Worm (Caenorhabditis elegans): ENCODE results near the gene T01G5.7.

T01G5.7 gene

DNA sequence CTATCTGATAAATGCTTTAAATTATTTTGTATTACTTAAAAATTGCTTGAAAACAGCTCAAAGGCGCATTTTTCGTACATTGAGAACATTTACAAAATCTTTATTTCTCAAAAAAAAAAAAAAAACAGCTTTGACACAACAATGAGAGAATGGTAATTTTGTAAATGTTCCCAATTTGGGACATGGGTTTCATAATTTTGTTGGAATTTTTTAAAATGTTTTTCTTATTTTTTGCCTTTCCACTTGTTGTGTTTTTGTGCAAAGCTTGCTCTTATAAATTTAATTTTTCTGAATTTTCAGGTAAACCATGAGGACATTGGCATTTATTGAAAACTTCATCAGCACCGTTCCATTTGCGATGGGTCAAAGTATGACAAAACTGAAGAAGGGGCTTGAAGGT, at the start of gene T01G5.7:
Gene T01G5.7 (plus strand): TSS at position 301 of the 400 bp plus-strand sequence.
- TF ChIP-seq flt-1 (GFP tag; IDR thresholded peaks at IDR 0.05) (no peak), med-1 (GFP tag; optimal IDR thresholded peaks at IDR 0.05; ENCODE audit: insufficient read depth) (no peak), klf-2 (GFP tag; conservative IDR thresholded peaks at IDR 0.05) (no peak), tab-1 (GFP tag; IDR thresholded peaks at IDR 0.05) (no peak)

DNA sequence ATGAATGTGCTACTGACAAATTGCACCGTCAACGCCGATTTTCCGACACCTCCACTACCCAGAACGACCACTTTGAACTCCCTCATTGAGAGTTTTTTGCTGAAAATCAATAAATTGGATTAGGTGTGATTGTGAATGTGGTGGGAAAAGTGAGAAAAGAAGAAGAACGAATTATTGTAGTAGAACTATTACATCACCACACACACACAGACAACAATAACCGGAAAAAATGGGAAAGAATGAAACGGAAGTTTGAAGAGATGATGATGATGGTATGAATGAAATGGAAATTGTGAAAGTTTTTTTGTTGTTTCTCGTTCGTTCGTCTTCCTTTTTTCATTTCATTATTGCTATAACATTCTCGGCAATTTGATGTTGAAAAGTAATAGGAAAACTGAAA, 47.8 kb upstream of the T01G5.7 start, which contains the start of gene rap-2:
Gene rap-2 (minus strand): TSS at position 101 of the 400 bp plus-strand sequence.
- TF ChIP-seq tab-1 (GFP tag; IDR thresholded peaks at IDR 0.05) (no peak), med-1 (GFP tag; optimal IDR thresholded peaks at IDR 0.05; ENCODE audit: insufficient read depth) (no peak), ztf-23 (GFP tag; IDR thresholded peaks at IDR 0.05) (no peak), ref-1 (GFP tag; conservative IDR thresholded peaks at IDR 0.05) (no peak), ztf-29 (GFP tag; IDR thresholded peaks at IDR 0.05) (no peak), flt-1 (GFP tag; IDR thresholded peaks at IDR 0.05) (no peak), klf-2 (GFP tag; conservative IDR thresholded peaks at IDR 0.05) (no peak), cog-1 (tag; optimal IDR thresholded peaks at IDR 0.05) (no peak)

DNA sequence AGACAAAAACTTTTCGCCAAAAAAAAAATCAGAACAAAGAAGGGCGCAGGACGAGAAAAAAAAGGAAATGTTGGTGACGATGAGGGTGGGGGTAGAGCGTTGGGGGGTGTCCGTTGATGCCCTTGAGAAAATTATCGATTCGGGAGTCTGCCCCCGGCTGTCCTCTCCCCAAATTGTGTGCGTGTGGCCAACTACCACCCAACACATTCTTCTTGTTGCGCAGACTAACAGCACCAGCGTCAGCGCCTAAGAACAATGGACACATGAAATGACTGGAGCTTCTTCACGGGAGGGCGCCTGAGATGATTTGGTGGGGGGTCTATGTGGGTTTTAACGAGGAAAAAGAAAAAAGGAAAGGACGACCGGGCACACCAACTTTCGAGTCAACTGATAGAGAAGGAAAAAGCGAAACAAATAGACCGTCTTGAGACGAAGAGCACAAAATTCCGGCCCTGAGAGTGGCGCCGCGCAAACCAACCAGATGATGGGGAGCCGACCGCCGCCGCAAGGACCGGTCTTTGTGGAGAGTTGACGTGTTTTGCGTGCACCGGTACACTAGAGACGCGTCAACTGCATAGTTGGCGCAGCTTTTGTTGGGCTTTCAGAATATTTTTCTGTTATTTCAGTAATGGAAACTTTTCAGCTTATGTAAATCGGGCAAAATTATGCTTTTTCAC, 46.6 kb upstream of the T01G5.7 start, which contains the start of gene C25D7.9:
Gene C25D7.9 (plus strand): TSS at position 68 of the 677 bp plus-strand sequence.
- TF ChIP-seq T22C8.4 (GFP tag; IDR thresholded peaks at IDR 0.05): peak; percentile 82
- TF ChIP-seq tab-1 (GFP tag; IDR thresholded peaks at IDR 0.05): no peak
- TF ChIP-seq ref-1 (GFP tag; conservative IDR thresholded peaks at IDR 0.05): no peak
- TF ChIP-seq ztf-23 (GFP tag; IDR thresholded peaks at IDR 0.05): no peak

DNA sequence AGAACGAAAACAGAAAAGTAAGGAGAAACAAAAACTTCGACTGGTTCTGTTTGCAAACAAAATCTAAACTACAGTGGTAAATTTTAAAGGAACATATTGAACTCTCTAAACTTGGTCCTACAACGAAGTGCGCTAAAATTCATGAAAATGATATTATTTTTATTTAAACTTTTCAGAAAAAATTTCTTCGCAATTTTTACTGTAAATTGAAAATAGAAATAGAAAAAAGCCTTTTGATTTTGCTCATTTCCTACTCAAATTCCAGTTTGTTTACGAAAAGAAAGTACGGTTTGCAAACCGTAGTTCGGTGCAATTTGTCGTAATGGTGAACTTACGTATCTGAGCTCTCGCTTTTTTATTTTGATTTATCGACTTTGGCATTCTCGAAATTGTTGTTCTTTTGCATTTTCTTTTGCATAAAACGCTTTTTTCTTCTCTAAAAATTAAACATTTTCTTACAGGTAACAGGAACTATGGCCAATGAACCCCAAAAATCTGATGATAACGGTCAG, 45.9 kb upstream of the T01G5.7 start, which contains the start of gene otub-1:
Gene otub-1 (plus strand): TSS at position 462 of the 512 bp plus-strand sequence.
- TF ChIP-seq klf-2 (GFP tag; conservative IDR thresholded peaks at IDR 0.05) (no peak), tab-1 (GFP tag; IDR thresholded peaks at IDR 0.05) (no peak), med-1 (GFP tag; optimal IDR thresholded peaks at IDR 0.05; ENCODE audit: insufficient read depth) (no peak), ref-1 (GFP tag; conservative IDR thresholded peaks at IDR 0.05) (no peak), cog-1 (tag; optimal IDR thresholded peaks at IDR 0.05) (no peak), flt-1 (GFP tag; IDR thresholded peaks at IDR 0.05) (no peak), T22C8.4 (GFP tag; IDR thresholded peaks at IDR 0.05) (no peak), ztf-23 (GFP tag; IDR thresholded peaks at IDR 0.05) (no peak), ztf-29 (GFP tag; IDR thresholded peaks at IDR 0.05) (no peak)

DNA sequence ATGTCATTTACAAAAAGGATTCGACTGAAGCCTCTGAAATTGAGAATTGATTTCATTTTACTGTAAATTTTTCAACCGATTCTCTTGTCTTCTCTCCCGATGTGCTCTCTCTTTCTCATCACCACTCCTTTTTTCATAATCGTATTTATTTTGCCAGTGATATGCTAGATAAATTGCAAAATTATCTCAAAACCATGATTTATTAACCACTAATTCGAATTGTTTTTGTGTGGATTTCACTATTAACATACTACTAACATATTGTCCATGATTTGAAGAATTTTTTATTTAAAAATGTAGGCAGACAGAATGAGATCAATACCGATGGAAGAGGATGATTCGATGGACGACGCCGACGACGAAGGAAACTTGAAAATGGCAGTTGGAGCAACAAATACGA, 44.6 kb upstream of the T01G5.7 start, which contains the start of gene C25D7.10:
Gene C25D7.10 (plus strand): TSS at position 301 of the 400 bp plus-strand sequence.
- no peak for TF ChIP-seq T22C8.4 (GFP tag; IDR thresholded peaks at IDR 0.05)
- TF ChIP-seq klf-2 (GFP tag; conservative IDR thresholded peaks at IDR 0.05): no peak
- TF ChIP-seq flt-1 (GFP tag; IDR thresholded peaks at IDR 0.05): no peak
- no peak for TF ChIP-seq ref-1 (GFP tag; conservative IDR thresholded peaks at IDR 0.05)
- no peak for TF ChIP-seq ztf-29 (GFP tag; IDR thresholded peaks at IDR 0.05)

DNA sequence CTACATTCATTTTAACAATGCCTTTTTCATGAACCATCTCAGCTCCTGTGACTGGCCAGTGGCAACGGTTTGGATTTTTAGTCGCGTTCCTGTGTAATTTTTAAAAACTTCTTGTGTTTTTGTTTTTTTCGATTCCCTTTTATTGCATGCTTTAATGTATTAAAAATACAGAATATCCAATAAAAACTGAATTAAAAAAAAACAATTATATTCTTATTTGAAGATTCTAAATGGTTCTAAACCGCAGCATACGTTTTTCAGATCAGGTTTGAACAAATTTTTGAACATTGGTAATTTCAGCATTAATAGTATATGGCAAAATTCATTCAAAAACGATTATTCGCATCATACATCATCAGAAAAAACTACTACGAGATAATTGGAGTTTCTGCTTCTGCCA, 43.4 kb upstream of the T01G5.7 start, which contains the start of gene dnj-3:
Gene dnj-3 (plus strand): TSS at position 301 of the 400 bp plus-strand sequence.
- TF ChIP-seq cog-1 (tag; optimal IDR thresholded peaks at IDR 0.05) (no peak), klf-2 (GFP tag; conservative IDR thresholded peaks at IDR 0.05) (no peak), ztf-29 (GFP tag; IDR thresholded peaks at IDR 0.05) (no peak), T22C8.4 (GFP tag; IDR thresholded peaks at IDR 0.05) (no peak), ztf-23 (GFP tag; IDR thresholded peaks at IDR 0.05) (no peak), flt-1 (GFP tag; IDR thresholded peaks at IDR 0.05) (no peak), tab-1 (GFP tag; IDR thresholded peaks at IDR 0.05) (no peak), ref-1 (GFP tag; conservative IDR thresholded peaks at IDR 0.05) (no peak), med-1 (GFP tag; optimal IDR thresholded peaks at IDR 0.05; ENCODE audit: insufficient read depth) (no peak)

DNA sequence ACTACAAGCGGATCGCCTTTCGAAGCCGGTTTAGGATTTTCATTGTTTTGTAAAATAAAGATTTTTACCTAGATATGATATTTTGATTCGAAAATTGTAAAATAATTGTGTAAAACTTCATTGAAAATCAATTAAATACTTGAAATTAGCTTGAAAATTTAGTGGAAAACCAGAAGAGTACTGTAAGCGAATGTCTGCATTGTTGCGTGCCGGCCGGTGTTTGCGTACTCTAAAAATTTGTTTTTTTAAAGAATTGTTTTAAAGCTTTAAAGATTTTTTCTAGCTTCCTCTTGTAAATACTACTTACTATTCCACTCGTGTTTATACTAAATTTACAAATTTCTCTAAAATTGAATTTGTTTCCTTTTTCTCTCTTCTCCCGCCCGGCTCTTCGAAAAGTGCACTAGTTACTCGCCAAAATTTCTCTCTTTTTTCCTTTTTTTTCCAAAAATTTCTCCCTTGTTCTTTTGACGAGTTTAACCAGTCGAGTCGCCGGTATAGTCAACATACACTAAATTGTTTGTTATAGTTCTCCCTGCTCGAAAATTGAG, 42.2 kb upstream of the T01G5.7 start:
- TF ChIP-seq tab-1 (GFP tag; IDR thresholded peaks at IDR 0.05): no peak
- no peak for TF ChIP-seq ref-1 (GFP tag; conservative IDR thresholded peaks at IDR 0.05)
- TF ChIP-seq klf-2 (GFP tag; conservative IDR thresholded peaks at IDR 0.05): no peak
- no peak for TF ChIP-seq ztf-23 (GFP tag; IDR thresholded peaks at IDR 0.05)
- no peak for TF ChIP-seq cog-1 (tag; optimal IDR thresholded peaks at IDR 0.05)

DNA sequence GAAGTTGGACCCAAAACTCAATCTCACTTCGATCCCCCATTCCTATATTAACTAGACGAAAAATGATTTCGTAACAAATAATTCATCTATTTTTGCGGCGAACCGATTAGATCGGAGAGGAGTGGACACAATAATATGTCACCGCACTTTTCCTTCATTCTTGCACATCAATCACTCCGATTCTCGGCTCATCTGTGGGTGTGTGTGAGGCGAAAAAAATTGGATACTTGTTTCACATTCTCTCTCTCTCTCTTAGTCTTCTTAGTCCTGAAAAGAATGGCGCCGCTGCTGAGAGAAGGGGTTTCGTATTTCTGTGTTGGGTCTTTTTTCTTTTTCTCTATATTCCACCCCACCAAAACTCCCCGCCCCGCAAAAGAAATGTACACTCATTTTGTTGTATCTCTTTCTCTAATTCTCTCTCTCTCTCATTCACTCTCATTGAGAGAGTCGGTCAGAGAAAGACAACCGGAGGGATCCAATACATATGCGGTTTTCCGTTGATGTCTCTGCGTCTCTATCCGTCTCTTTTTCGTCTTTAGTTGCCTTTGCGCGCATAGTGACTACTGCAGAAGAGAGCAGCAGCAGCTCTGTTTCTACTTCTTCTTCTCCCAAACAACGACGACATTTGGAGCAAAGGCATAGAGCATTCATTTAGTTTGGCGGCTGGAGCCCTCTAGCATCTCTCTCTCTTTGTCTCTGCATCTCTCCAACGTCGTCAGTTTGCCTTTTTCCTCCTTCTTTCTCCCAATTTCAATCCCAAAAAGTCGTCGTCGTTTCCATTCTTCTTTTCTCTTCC, 40.5 kb upstream of the T01G5.7 start, which contains the start of gene unc-76:
Gene unc-76 (plus strand): TSS at position 746 of the 796 bp plus-strand sequence.
- no peak for TF ChIP-seq ref-1 (GFP tag; conservative IDR thresholded peaks at IDR 0.05)
- no peak for TF ChIP-seq T22C8.4 (GFP tag; IDR thresholded peaks at IDR 0.05)
- 0 out of 2 replicates have a peak, but pooled peaks have one; percentile 11 for TF ChIP-seq flt-1 (GFP tag; IDR thresholded peaks at IDR 0.05)
- TF ChIP-seq cog-1 (tag; optimal IDR thresholded peaks at IDR 0.05): peak; percentile 87

DNA sequence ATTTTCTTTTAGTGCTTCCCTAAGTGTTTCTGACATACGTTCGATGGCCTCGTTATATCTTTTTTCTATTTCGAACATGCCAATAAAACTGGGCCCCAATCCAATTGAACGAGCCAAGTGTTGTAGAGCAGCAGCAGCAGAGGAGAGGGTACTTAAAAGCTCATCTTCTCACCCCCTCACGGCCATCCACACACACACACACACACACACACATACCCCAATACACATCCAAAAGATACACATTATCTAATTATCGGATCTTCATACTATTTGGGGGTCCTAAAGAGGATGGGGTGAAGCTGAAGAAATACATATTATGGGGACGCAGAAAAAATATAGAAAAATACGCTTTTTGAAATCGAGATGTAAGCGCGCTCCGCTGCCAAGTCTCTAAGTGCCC, 39.0 kb upstream of the T01G5.7 start:
- TF ChIP-seq ref-1 (GFP tag; conservative IDR thresholded peaks at IDR 0.05) (no peak), flt-1 (GFP tag; IDR thresholded peaks at IDR 0.05) (0 out of 2 replicates have a peak, but pooled peaks have one; percentile 37), ztf-23 (GFP tag; IDR thresholded peaks at IDR 0.05) (peak; percentile 53; the same call in 1 of the 2 replicates), med-1 (GFP tag; optimal IDR thresholded peaks at IDR 0.05; ENCODE audit: insufficient read depth) (no peak), klf-2 (GFP tag; conservative IDR thresholded peaks at IDR 0.05) (no peak), cog-1 (tag; optimal IDR thresholded peaks at IDR 0.05) (no peak)
